Worm (Caenorhabditis elegans): ENCODE results near the gene C27B7.6.

ce11 chrIV:8879810-8880209, 26.3 kb downstream of the C27B7.6 start, which contains the start of gene npax-4:
- TF ChIP-seq ama-1 (optimal IDR thresholded peaks at IDR 0.05) (no peak), nhr-28 (tag; optimal IDR thresholded peaks at IDR 0.05) (no peak), dve-1 (tag; optimal IDR thresholded peaks at IDR 0.05; ENCODE audit: insufficient read depth) (no peak), pha-4 (GFP tag; IDR thresholded peaks at IDR 0.05) (no peak), pha-4 (tag; optimal IDR thresholded peaks at IDR 0.05) (no peak), egl-27 (tag; optimal IDR thresholded peaks at IDR 0.05) (no peak), pqm-1 (tag; optimal IDR thresholded peaks at IDR 0.05) (no peak), dpl-1 (GFP tag; optimal IDR thresholded peaks at IDR 0.05) (no peak), lsy-2 (tag; optimal IDR thresholded peaks at IDR 0.05) (no peak), T26A8.4 (GFP tag; IDR thresholded peaks at IDR 0.05) (no peak), Y75B8A.6 (GFP tag; IDR thresholded peaks at IDR 0.05) (no peak), nhr-25 (tag; optimal IDR thresholded peaks at IDR 0.05; ENCODE audit: borderline replicate concordance, insufficient read depth) (no peak), mes-2 (tag; optimal IDR thresholded peaks at IDR 0.05; ENCODE audit: poor library complexity, severe bottlenecking) (no peak)
